Worm (Caenorhabditis elegans) whole organism, L2 larva: Measurements from ENCODE around the gene oac-4.

ENCODE experiments used
- R02D3.7 ChIP-seq: fragments of 150-350 bp; optimal IDR thresholded peaks from 2 replicates; lab custom pipeline; 2014; ENCODE audit warnings: missing biosample characterization, missing genetic modification characterization
- ama-1 ChIP-seq: fragments of 150-350 bp; optimal IDR thresholded peaks from 2 replicates; lab custom pipeline; 2018; ENCODE audit warnings: inconsistent platforms
- elt-3 ChIP-seq: sonication (generic microtip); optimal IDR thresholded peaks from 2 replicates; lab custom pipeline; 2017; ENCODE audit warnings: missing biosample characterization, missing genetic modification characterization
- sma-3 ChIP-seq: sonication (generic microtip); optimal IDR thresholded peaks from 2 replicates; lab custom pipeline; 2016; ENCODE audit warnings: missing genetic modification reagents, missing genetic modification characterization, missing compliant biosample characterization

- TF ChIP-seq R02D3.7 (tag; lab: Kevin White, UChicago) (no peak), elt-3 (tag; lab: Kevin White, UChicago) (no peak), sma-3 (GFP tag; lab: Kevin White, UChicago) (no peak), ama-1 (no peak)
Measured at ce11 chrII:3829623-3830022, 6.2 kb downstream of the oac-4 start.
